Fruit fly (Drosophila melanogaster) whole organism, embryonic: ENCODE results near the gene CG17652.

ENCODE experiments used
- B-H1 ChIP-seq: fragments of 200-800 bp; sonication (Bioruptor generic); IDR thresholded peaks from 3 replicates; pipeline ENCODE4 v1.3.6; 2022; ENCODE audit warnings: missing biosample characterization, missing genetic modification characterization
- C15 ChIP-seq: fragments of 200-800 bp; sonication (Bioruptor generic); IDR thresholded peaks from 3 replicates; pipeline ENCODE4 v1.3.6; 2022; ENCODE audit warnings: missing biosample characterization, missing genetic modification characterization
- CG10654 ChIP-seq: fragments of 200-800 bp; sonication (Bioruptor generic); optimal IDR thresholded peaks from 2 replicates; lab custom pipeline; 2016; ENCODE audit warnings: missing biosample characterization, missing genetic modification characterization
- CG10959 ChIP-seq: fragments of 200-800 bp; sonication (Bioruptor generic); IDR thresholded peaks from 2 replicates; pipeline ENCODE4 v1.3.6; 2022; ENCODE audit warnings: missing biosample characterization, missing genetic modification characterization
- CG10979 ChIP-seq: fragments of 200-800 bp; sonication (Bioruptor generic); optimal IDR thresholded peaks from 2 replicates; lab custom pipeline; 2018; ENCODE audit warnings: missing biosample characterization, mild to moderate bottlenecking, missing genetic modification characterization, moderate library complexity
- CG11456 ChIP-seq: fragments of 200-800 bp; sonication (Bioruptor generic); IDR thresholded peaks from 3 replicates; pipeline ENCODE4 v1.3.6; 2022; ENCODE audit warnings: missing biosample characterization, missing genetic modification characterization
- CG11696 ChIP-seq: fragments of 200-800 bp; sonication (Bioruptor generic); IDR thresholded peaks from 2 replicates; pipeline ENCODE4 v1.3.6; 2022; ENCODE audit warnings: missing biosample characterization, missing genetic modification characterization
- CG14050 ChIP-seq: fragments of 200-800 bp; sonication (Bioruptor generic); IDR thresholded peaks from 3 replicates; pipeline ENCODE4 v1.3.6; 2022; ENCODE audit warnings: missing biosample characterization, missing genetic modification characterization
- CG14710 ChIP-seq: fragments of 200-800 bp; sonication (Bioruptor generic); optimal IDR thresholded peaks from 3 replicates; lab custom pipeline; 2019; ENCODE audit warnings: missing biosample characterization, mild to moderate bottlenecking, missing genetic modification characterization, moderate library complexity
- CG15269 ChIP-seq: fragments of 200-800 bp; sonication (Bioruptor generic); optimal IDR thresholded peaks from 2 replicates; lab custom pipeline; 2018; ENCODE audit warnings: missing biosample characterization, mild to moderate bottlenecking, missing genetic modification characterization, moderate library complexity
- CG17186 ChIP-seq: fragments of 200-800 bp; sonication (Bioruptor generic); optimal IDR thresholded peaks from 3 replicates; lab custom pipeline; 2017; ENCODE audit warnings: missing biosample characterization, missing genetic modification reagents, missing genetic modification characterization
- CG17568 ChIP-seq: fragments of 200-800 bp; sonication (Bioruptor generic); optimal IDR thresholded peaks from 2 replicates; lab custom pipeline; 2018; ENCODE audit warnings: missing biosample characterization, mild to moderate bottlenecking, missing genetic modification characterization, moderate library complexity
- CG18599 ChIP-seq: fragments of 200-800 bp; sonication (Bioruptor generic); optimal IDR thresholded peaks from 3 replicates; lab custom pipeline; 2017; ENCODE audit warnings: missing biosample characterization, missing genetic modification characterization, mild to moderate bottlenecking, moderate library complexity, missing genetic modification reagents
- CG2116 ChIP-seq: fragments of 200-800 bp; sonication (Bioruptor generic); optimal IDR thresholded peaks from 3 replicates; lab custom pipeline; 2018; ENCODE audit warnings: missing biosample characterization, mild to moderate bottlenecking, missing genetic modification characterization
- CG2678 ChIP-seq: fragments of 200-800 bp; sonication (Bioruptor generic); optimal IDR thresholded peaks from 3 replicates; lab custom pipeline; 2019; ENCODE audit warnings: missing biosample characterization, mild to moderate bottlenecking, missing genetic modification characterization, moderate library complexity
- CG3838 ChIP-seq: fragments of 200-800 bp; sonication (Bioruptor generic); optimal IDR thresholded peaks from 3 replicates; lab custom pipeline; 2016; ENCODE audit warnings: missing biosample characterization, missing genetic modification characterization
- CG4424 ChIP-seq: fragments of 200-800 bp; sonication (Bioruptor generic); optimal IDR thresholded peaks from 3 replicates; lab custom pipeline; 2016; ENCODE audit warnings: missing biosample characterization, missing genetic modification characterization
- CG4617 ChIP-seq: fragments of 200-800 bp; sonication (Bioruptor generic); optimal IDR thresholded peaks from 3 replicates; lab custom pipeline; 2016; ENCODE audit warnings: missing biosample characterization, missing genetic modification characterization, borderline replicate concordance
- CG4854 ChIP-seq: fragments of 200-800 bp; sonication (Bioruptor generic); optimal IDR thresholded peaks from 2 replicates; lab custom pipeline; 2016; ENCODE audit warnings: missing biosample characterization, missing genetic modification characterization, inconsistent platforms
- CG7839 ChIP-seq: fragments of 200-800 bp; sonication (Bioruptor generic); optimal IDR thresholded peaks from 3 replicates; lab custom pipeline; 2018; ENCODE audit warnings: missing biosample characterization, mild to moderate bottlenecking, missing genetic modification characterization, moderate library complexity
- CG7963 ChIP-seq: fragments of 200-800 bp; sonication (Bioruptor generic); IDR thresholded peaks from 3 replicates; pipeline ENCODE4 v1.3.6; 2022; ENCODE audit warnings: missing biosample characterization, missing genetic modification characterization; ENCODE audit not compliant: partially characterized antibody
- CG8478 ChIP-seq: fragments of >200 bp; optimal IDR thresholded peaks from 2 replicates; lab custom pipeline; 2018
- CG8944 ChIP-seq: fragments of 200-800 bp; sonication (Bioruptor generic); optimal IDR thresholded peaks from 3 replicates; lab custom pipeline; 2016; ENCODE audit warnings: missing biosample characterization, missing genetic modification characterization
- CG9437 ChIP-seq: fragments of 200-800 bp; sonication (Bioruptor generic); optimal IDR thresholded peaks from 2 replicates; lab custom pipeline; 2018; ENCODE audit warnings: missing biosample characterization, mild to moderate bottlenecking, missing genetic modification characterization
- CG9817 ChIP-seq: fragments of 200-800 bp; sonication (Bioruptor generic); optimal IDR thresholded peaks from 2 replicates; lab custom pipeline; 2018; ENCODE audit warnings: missing biosample characterization, mild to moderate bottlenecking, missing genetic modification characterization, moderate library complexity
- Hsf ChIP-seq: fragments of 200-800 bp; sonication (Bioruptor generic); optimal IDR thresholded peaks from 3 replicates; lab custom pipeline; 2016; ENCODE audit warnings: missing biosample characterization, missing genetic modification characterization
- Lim3 ChIP-seq: fragments of 200-800 bp; sonication (Bioruptor generic); IDR thresholded peaks from 2 replicates; pipeline ENCODE4 v1.3.6; 2022; ENCODE audit warnings: missing biosample characterization, missing genetic modification characterization
- Oli ChIP-seq: fragments of 200-800 bp; sonication (Bioruptor generic); optimal IDR thresholded peaks from 2 replicates; lab custom pipeline; 2018; ENCODE audit warnings: missing biosample characterization, mild to moderate bottlenecking, missing genetic modification characterization, moderate library complexity
- Stat92E ChIP-seq, 3 experiments: fragments of >200 bp in 2 of 3; fragments of 200-800 bp in 1 of 3; sonication (Bioruptor generic) in 1 of 3; optimal IDR thresholded peaks; 2 replicates each; lab custom pipeline; 2017 to 2019; ENCODE audit warnings: missing biosample characterization in 3 of 3, missing genetic modification characterization in 3 of 3, mild to moderate bottlenecking in 1 of 3, moderate library complexity in 1 of 3
- bigmax ChIP-seq: fragments of 200-800 bp; sonication (Bioruptor generic); optimal IDR thresholded peaks from 2 replicates; lab custom pipeline; 2018; ENCODE audit warnings: missing biosample characterization, mild to moderate bottlenecking, missing genetic modification characterization
- dan ChIP-seq: fragments of 200-800 bp; sonication (Bioruptor generic); IDR thresholded peaks from 2 replicates; pipeline ENCODE4 v1.3.6; 2022; ENCODE audit warnings: missing biosample characterization, missing genetic modification characterization
- danr ChIP-seq: fragments of 200-800 bp; sonication (Bioruptor generic); IDR thresholded peaks from 2 replicates; pipeline ENCODE4 v1.3.6; 2022; ENCODE audit warnings: missing biosample characterization, missing genetic modification characterization
- dm ChIP-seq: fragments of 200-800 bp; sonication (Bioruptor generic); optimal IDR thresholded peaks from 3 replicates; lab custom pipeline; 2016; ENCODE audit warnings: missing biosample characterization, missing genetic modification characterization
- ems ChIP-seq: fragments of 200-800 bp; sonication (Bioruptor generic); optimal IDR thresholded peaks from 3 replicates; lab custom pipeline; 2016; ENCODE audit warnings: missing biosample characterization, missing genetic modification characterization
- gcm ChIP-seq: fragments of 200-800 bp; sonication (Bioruptor generic); optimal IDR thresholded peaks from 2 replicates; lab custom pipeline; 2019; ENCODE audit warnings: missing biosample characterization, mild to moderate bottlenecking, missing genetic modification characterization, moderate library complexity
- jumu ChIP-seq: fragments of 200-800 bp; sonication (Bioruptor generic); optimal IDR thresholded peaks from 3 replicates; lab custom pipeline; 2016; ENCODE audit warnings: missing biosample characterization, missing genetic modification characterization
- mam ChIP-seq: fragments of 200-800 bp; sonication (Bioruptor generic); optimal IDR thresholded peaks from 3 replicates; lab custom pipeline; 2016; ENCODE audit warnings: missing biosample characterization, missing genetic modification characterization
- nerfin-2 ChIP-seq: fragments of 200-800 bp; sonication (Bioruptor generic); IDR thresholded peaks from 2 replicates; pipeline ENCODE4 v1.3.6; 2022; ENCODE audit warnings: missing biosample characterization, missing genetic modification characterization; ENCODE audit not compliant: partially characterized antibody
- org-1 ChIP-seq: fragments of 200-800 bp; sonication (Bioruptor generic); optimal IDR thresholded peaks from 2 replicates; lab custom pipeline; 2017; ENCODE audit warnings: missing biosample characterization, missing genetic modification characterization
- otp ChIP-seq: fragments of 200-800 bp; sonication (Bioruptor generic); IDR thresholded peaks from 3 replicates; pipeline ENCODE4, ENCODE4 v1.3.6; 2022; ENCODE audit warnings: missing biosample characterization, missing genetic modification characterization
- p53 ChIP-seq: fragments of 200-800 bp; sonication (Bioruptor generic); optimal IDR thresholded peaks from 2 replicates; lab custom pipeline; 2016; ENCODE audit warnings: missing biosample characterization, missing genetic modification characterization
- pfk ChIP-seq: fragments of 200-800 bp; sonication (Bioruptor generic); optimal IDR thresholded peaks from 2 replicates; lab custom pipeline; 2018; ENCODE audit warnings: missing biosample characterization, mild to moderate bottlenecking, missing genetic modification characterization, moderate library complexity
- scrt ChIP-seq: fragments of 200-800 bp; sonication (Bioruptor generic); optimal IDR thresholded peaks from 2 replicates; lab custom pipeline; 2018; ENCODE audit warnings: missing biosample characterization, mild to moderate bottlenecking, missing genetic modification characterization, moderate library complexity
- sima ChIP-seq: fragments of 200-800 bp; sonication (Bioruptor generic); optimal IDR thresholded peaks from 2 replicates; lab custom pipeline; 2016; ENCODE audit warnings: missing biosample characterization, missing genetic modification characterization
- stc ChIP-seq: fragments of 200-800 bp; sonication (Bioruptor generic); IDR thresholded peaks from 2 replicates; pipeline ENCODE4 v1.3.6; 2022; ENCODE audit warnings: missing biosample characterization, missing genetic modification characterization
- tgo ChIP-seq: fragments of 200-800 bp; sonication (Bioruptor generic); IDR thresholded peaks from 3 replicates; pipeline ENCODE4 v1.3.6; 2022; ENCODE audit warnings: missing biosample characterization, missing genetic modification characterization
- ttk ChIP-seq: fragments of 200-800 bp; sonication (Bioruptor generic); IDR thresholded peaks from 2 replicates; pipeline ENCODE4 v2.1.2; 2022; ENCODE audit warnings: missing biosample characterization, missing genetic modification characterization
- wor ChIP-seq: fragments of 200-800 bp; sonication (Bioruptor generic); IDR thresholded peaks from 2 replicates; pipeline ENCODE4 v1.3.6; 2022; ENCODE audit warnings: missing biosample characterization, missing genetic modification characterization
- zen2 ChIP-seq: fragments of 200-800 bp; sonication (Bioruptor generic); IDR thresholded peaks from 3 replicates; pipeline ENCODE4 v1.3.6; 2022; ENCODE audit warnings: missing biosample characterization, missing genetic modification characterization; ENCODE audit not compliant: partially characterized antibody

Gene CG17652

dm6 chr2L:1727826-1728619 is 4.1 kb downstream of the CG17652 start (continued):
- peak; percentile 92 for TF ChIP-seq ems
- TF ChIP-seq CG4617: peak; percentile 89
- peak; percentile 99 for TF ChIP-seq CG15269 (tag; lab: Kevin White, UChicago)
- peak; percentile 87 for TF ChIP-seq CG11696 (GFP tag; lab: Robert Waterston, UW)
- peak; percentile 94; the same call in 2 of the 3 replicates for TF ChIP-seq otp
- peak; percentile 92 for TF ChIP-seq CG4424 (GFP tag; lab: Kevin White, UChicago)
- TF ChIP-seq mam (GFP tag; lab: Kevin White, UChicago): peak; percentile 89
- peak; percentile 97 for TF ChIP-seq tgo (GFP tag; lab: Robert Waterston, UW)
- peak; percentile 97 for TF ChIP-seq org-1 (GFP tag; lab: Kevin White, UChicago)
- TF ChIP-seq danr (GFP tag; lab: Robert Waterston, UW): peak; percentile 94
- TF ChIP-seq dan (GFP tag; lab: Robert Waterston, UW): peak; percentile 58; the same call in 1 of the 2 replicates
- TF ChIP-seq CG18599 (GFP tag; lab: Kevin White, UChicago): peak; percentile 99
- peak; percentile 71 for TF ChIP-seq CG17186 (GFP tag; lab: Kevin White, UChicago)
- peak; percentile 89 for TF ChIP-seq Hsf (GFP tag; lab: Kevin White, UChicago)
- TF ChIP-seq CG2678 (tag; lab: Kevin White, UChicago): peak; percentile 98
- peak; percentile 95 for TF ChIP-seq CG10979 (tag; lab: Kevin White, UChicago)
- TF ChIP-seq wor (GFP tag; lab: Robert Waterston, UW): peak; percentile 95
- TF ChIP-seq B-H1 (GFP tag; lab: Robert Waterston, UW): peak; percentile 90
- peak; percentile 92 for TF ChIP-seq CG4854
- no peak; the same call in 2 of the 3 replicates for TF ChIP-seq zen2 (GFP tag; lab: Robert Waterston, UW)
- TF ChIP-seq gcm (GFP tag; lab: Kevin White, UChicago): peak; percentile 98
- TF ChIP-seq CG10654 (GFP tag; lab: Kevin White, UChicago): peak; percentile 93
- no peak for TF ChIP-seq CG8478 (lab: Kevin White, UChicago)
- TF ChIP-seq nerfin-2 (GFP tag; lab: Robert Waterston, UW): peak; percentile 78
- peak in 1 of 3 experiments; percentile 97 for TF ChIP-seq Stat92E (GFP tag; optimal IDR thresholded peaks at IDR 0.05; lab: Kevin White, UChicago)
- peak; percentile 93 for TF ChIP-seq CG14710
- TF ChIP-seq CG2116: peak; percentile 87
- TF ChIP-seq C15 (GFP tag; lab: Robert Waterston, UW): peak; percentile 91
- TF ChIP-seq ttk: peak; percentile 93
- peak; percentile 75 for TF ChIP-seq Lim3 (GFP tag; lab: Robert Waterston, UW)
- no peak for TF ChIP-seq bigmax (GFP tag; lab: Kevin White, UChicago)
- TF ChIP-seq pfk (GFP tag; lab: Kevin White, UChicago): peak; percentile 63
- TF ChIP-seq jumu (GFP tag; lab: Kevin White, UChicago): peak; percentile 86
- peak; percentile 34 for TF ChIP-seq p53 (GFP tag; lab: Kevin White, UChicago)
- TF ChIP-seq CG3838 (GFP tag; lab: Kevin White, UChicago): peak; percentile 82
- TF ChIP-seq scrt: peak; percentile 93
- peak; percentile 43 for TF ChIP-seq sima
- TF ChIP-seq CG17568 (GFP tag; lab: Kevin White, UChicago): peak; percentile 97
- TF ChIP-seq CG7839: peak; percentile 98
- TF ChIP-seq stc: peak; percentile 95
- TF ChIP-seq CG9437 (GFP tag; lab: Kevin White, UChicago): peak; percentile 93
- peak; percentile 99 for TF ChIP-seq CG9817
- TF ChIP-seq Oli (tag; lab: Kevin White, UChicago): peak; percentile 98
- TF ChIP-seq CG11456: peak; percentile 97
- TF ChIP-seq CG7963 (GFP tag; lab: Robert Waterston, UW): peak; percentile 58; the same call in 1 of the 3 replicates
- peak; percentile 90 for TF ChIP-seq CG10959 (GFP tag; lab: Robert Waterston, UW)
- TF ChIP-seq CG8944 (GFP tag; lab: Kevin White, UChicago): peak; percentile 64
- peak; percentile 94 for TF ChIP-seq CG14050
- TF ChIP-seq dm: peak; percentile 78
